Fruit fly (Drosophila melanogaster): Measurements from ENCODE around the gene Dhc93AB.

- TF ChIP-seq br (GFP tag; optimal IDR thresholded peaks at IDR 0.05) (peak; percentile 34), sv (GFP tag; optimal IDR thresholded peaks at IDR 0.05) (no peak), psq (GFP tag; optimal IDR thresholded peaks at IDR 0.05) (no peak), woc (GFP tag; optimal IDR thresholded peaks at IDR 0.05) (no peak), tai (GFP tag; optimal IDR thresholded peaks at IDR 0.05) (no peak), Rel (GFP tag; optimal IDR thresholded peaks at IDR 0.05) (no peak), Rel (tag; optimal IDR thresholded peaks at IDR 0.05) (no peak), pan (optimal IDR thresholded peaks at IDR 0.05) (no peak), HLH106 (tag; optimal IDR thresholded peaks at IDR 0.05) (no peak), Dif (GFP tag; optimal IDR thresholded peaks at IDR 0.05; ENCODE audit: partially characterized antibody) (no peak), Abd-B (GFP tag; optimal IDR thresholded peaks at IDR 0.05) (no peak), Sp1 (GFP tag; optimal IDR thresholded peaks at IDR 0.05) (no peak)
Measured at dm6 chr3R:21067543-21067942, 25.2 kb upstream of the Dhc93AB start.

Data from whole organism, wandering third instar larva.